Worm (Caenorhabditis elegans) whole organism, L4 larva: Measurements from ENCODE around the gene rdl-1.

Experiments
- D1046.2 ChIP-seq: fragments of 200-800 bp; sonication (Bioruptor generic); IDR thresholded peaks from 2 replicates; pipeline ENCODE4 v1.3.6; 2022; ENCODE audit warnings: missing genetic modification characterization, missing compliant biosample characterization
- F37D6.2 ChIP-seq: sonication (generic microtip); optimal IDR thresholded peaks from 2 replicates; lab custom pipeline; 2016; ENCODE audit warnings: mild to moderate bottlenecking, missing genetic modification characterization, missing compliant biosample characterization
- T20F7.1 ChIP-seq: fragments of 200-800 bp; sonication (Bioruptor generic); optimal IDR thresholded peaks from 2 replicates; lab custom pipeline; 2018; ENCODE audit warnings: mild to moderate bottlenecking, missing genetic modification characterization, missing compliant biosample characterization
- Y75B8A.6 ChIP-seq: fragments of 200-800 bp; sonication (Bioruptor generic); IDR thresholded peaks from 2 replicates; pipeline ENCODE4 v1.3.6; 2022; ENCODE audit warnings: missing genetic modification reagents, missing genetic modification characterization, missing compliant biosample characterization
- aly-2 ChIP-seq: sonication (generic microtip); optimal IDR thresholded peaks from 2 replicates; lab custom pipeline; 2018; ENCODE audit warnings: missing biosample characterization, missing genetic modification characterization
- arid-1 ChIP-seq: fragments of 200-800 bp; sonication (Bioruptor generic); conservative IDR thresholded peaks from 2 replicates; pipeline ENCODE4 v1.3.6; 2022; ENCODE audit warnings: missing genetic modification reagents, missing genetic modification characterization, missing compliant biosample characterization
- attf-4 ChIP-seq: sonication (generic microtip); optimal IDR thresholded peaks from 3 replicates; lab custom pipeline; 2017; ENCODE audit warnings: missing biosample characterization, missing genetic modification characterization
- ceh-20 ChIP-seq: fragments of 200-800 bp; sonication (Bioruptor generic); IDR thresholded peaks from 2 replicates; pipeline ENCODE4 v1.3.6; 2022; ENCODE audit warnings: missing genetic modification reagents, missing genetic modification characterization, missing compliant biosample characterization
- ceh-32 ChIP-seq: sonication (generic microtip); optimal IDR thresholded peaks from 2 replicates; lab custom pipeline; 2016; ENCODE audit warnings: mild to moderate bottlenecking, missing genetic modification characterization, missing compliant biosample characterization; ENCODE audit not compliant: poor library complexity
- ceh-44 ChIP-seq: fragments of 200-800 bp; sonication (Bioruptor generic); IDR thresholded peaks from 2 replicates; pipeline ENCODE4 v1.3.6; 2022; ENCODE audit warnings: missing genetic modification reagents, missing genetic modification characterization, missing compliant biosample characterization
- ceh-62 ChIP-seq: sonication (generic microtip); optimal IDR thresholded peaks from 2 replicates; lab custom pipeline; 2017; ENCODE audit warnings: missing biosample characterization, missing genetic modification characterization
- daf-16 ChIP-seq, 3 experiments: sonication (generic microtip); optimal IDR thresholded peaks; 2 replicates each; lab custom pipeline; 2016 to 2017; ENCODE audit warnings: missing genetic modification characterization in 3 of 3, missing genetic modification reagents in 3 of 3, mild to moderate bottlenecking in 2 of 3, missing compliant biosample characterization in 2 of 3, missing biosample characterization in 1 of 3, moderate library complexity in 1 of 3
- daf-19 ChIP-seq: fragments of 200-800 bp; sonication (Bioruptor generic); conservative IDR thresholded peaks from 2 replicates; pipeline ENCODE4 v1.3.6; 2022; ENCODE audit warnings: missing genetic modification characterization, missing compliant biosample characterization
- dmd-6 ChIP-seq: fragments of 200-800 bp; sonication (Bioruptor generic); IDR thresholded peaks from 2 replicates; pipeline ENCODE4 v1.3.6; 2022; ENCODE audit warnings: missing genetic modification reagents, missing genetic modification characterization, missing compliant biosample characterization
- duxl-1 ChIP-seq: sonication (generic microtip); optimal IDR thresholded peaks from 2 replicates; lab custom pipeline; 2016; ENCODE audit warnings: mild to moderate bottlenecking, missing genetic modification characterization, moderate library complexity, missing compliant biosample characterization; ENCODE audit not compliant: poor library complexity
- dve-1 ChIP-seq: sonication (generic microtip); optimal IDR thresholded peaks from 2 replicates; lab custom pipeline; 2017; ENCODE audit warnings: antibody characterized with exemption, mild to moderate bottlenecking, missing genetic modification characterization, missing compliant biosample characterization; ENCODE audit not compliant: insufficient read depth
- egl-27 ChIP-seq: sonication (generic microtip); optimal IDR thresholded peaks from 3 replicates; lab custom pipeline; 2017; ENCODE audit warnings: missing biosample characterization, missing genetic modification reagents, missing genetic modification characterization
- fos-1 ChIP-seq: fragments of 150-350 bp; optimal IDR thresholded peaks from 2 replicates; lab custom pipeline; 2014; ENCODE audit warnings: missing biosample characterization, missing genetic modification characterization
- hlh-11 ChIP-seq: fragments of 200-800 bp; sonication (Bioruptor generic); optimal IDR thresholded peaks from 2 replicates; lab custom pipeline; 2018; ENCODE audit warnings: mild to moderate bottlenecking, missing genetic modification characterization, missing compliant biosample characterization
- hlh-30 ChIP-seq: sonication (generic microtip); optimal IDR thresholded peaks from 2 replicates; lab custom pipeline; 2017; ENCODE audit warnings: antibody characterized with exemption, mild to moderate bottlenecking, missing genetic modification characterization, missing compliant biosample characterization; ENCODE audit not compliant: insufficient read depth
- hmg-1.1 ChIP-seq: fragments of 200-800 bp; sonication (Bioruptor generic); IDR thresholded peaks from 2 replicates; pipeline ENCODE4 v1.3.6; 2022; ENCODE audit warnings: missing genetic modification reagents, missing genetic modification characterization, missing compliant biosample characterization
- jun-1 ChIP-seq: fragments of 150-350 bp; optimal IDR thresholded peaks from 2 replicates; lab custom pipeline; 2014; ENCODE audit warnings: missing biosample characterization, missing genetic modification reagents, missing genetic modification characterization
- lim-7 ChIP-seq: fragments of 200-800 bp; sonication (Bioruptor generic); IDR thresholded peaks from 2 replicates; pipeline ENCODE4 v1.3.6; 2022; ENCODE audit warnings: missing genetic modification characterization, missing compliant biosample characterization
- lin-13 ChIP-seq: fragments of 150-350 bp; optimal IDR thresholded peaks from 2 replicates; lab custom pipeline; 2014; ENCODE audit warnings: missing biosample characterization, missing genetic modification reagents, missing genetic modification characterization
- lin-15B ChIP-seq: fragments of 150-350 bp; sonication (generic microtip); optimal IDR thresholded peaks from 3 replicates; lab custom pipeline; 2014; ENCODE audit warnings: missing biosample characterization, missing genetic modification characterization
- lin-29 ChIP-seq: fragments of 200-800 bp; sonication (Bioruptor generic); IDR thresholded peaks from 2 replicates; pipeline ENCODE4 v1.3.6; 2022; ENCODE audit warnings: missing genetic modification reagents, missing genetic modification characterization, missing compliant biosample characterization
- lin-39 ChIP-seq: fragments of 150-350 bp; optimal IDR thresholded peaks from 2 replicates; lab custom pipeline; 2014; ENCODE audit warnings: missing biosample characterization, missing genetic modification reagents, missing genetic modification characterization
- lsy-2 ChIP-seq, 2 experiments: fragments of 150-350 bp in 1 of 2; sonication (generic microtip) in 1 of 2; optimal IDR thresholded peaks; 2 replicates each; lab custom pipeline; 2014 to 2017; ENCODE audit warnings: missing biosample characterization in 2 of 2, missing genetic modification characterization in 2 of 2
- madf-5 ChIP-seq, 2 experiments: fragments of 200-800 bp; sonication (Bioruptor generic); IDR thresholded peaks; 2 replicates each; pipeline ENCODE4 v1.3.6; 2022; ENCODE audit warnings: missing compliant biosample characterization in 2 of 2, missing genetic modification characterization in 2 of 2
- madf-9 ChIP-seq: fragments of 200-800 bp; sonication (Bioruptor generic); conservative IDR thresholded peaks from 2 replicates; pipeline ENCODE4 v1.3.6; 2022; ENCODE audit warnings: missing genetic modification reagents, missing genetic modification characterization, missing compliant biosample characterization
- mdl-1 ChIP-seq, 2 experiments: fragments of 150-350 bp in 1 of 2; sonication (generic microtip) in 1 of 2; optimal IDR thresholded peaks; 2 replicates each; lab custom pipeline; 2014 to 2017; ENCODE audit warnings: missing biosample characterization in 2 of 2, missing genetic modification characterization in 2 of 2
- mdt-29 ChIP-seq: fragments of 200-800 bp; sonication (Bioruptor generic); IDR thresholded peaks from 2 replicates; pipeline ENCODE4 v1.3.6; 2022; ENCODE audit warnings: missing genetic modification reagents, missing genetic modification characterization, missing compliant biosample characterization
- mes-2 ChIP-seq: sonication (generic microtip); optimal IDR thresholded peaks from 2 replicates; lab custom pipeline; 2016; ENCODE audit warnings: missing genotype, mild to moderate bottlenecking, missing genetic modification characterization, missing compliant biosample characterization; ENCODE audit not compliant: poor library complexity, severe bottlenecking
- mxl-2 ChIP-seq: fragments of 200-800 bp; sonication (Bioruptor generic); conservative IDR thresholded peaks from 2 replicates; pipeline ENCODE4 v1.3.6; 2022; ENCODE audit warnings: missing genetic modification reagents, missing genetic modification characterization, missing compliant biosample characterization
- nhr-102 ChIP-seq: sonication (generic microtip); optimal IDR thresholded peaks from 2 replicates; lab custom pipeline; 2016; ENCODE audit warnings: mild to moderate bottlenecking, missing genetic modification characterization, moderate library complexity, missing compliant biosample characterization
- nhr-237 ChIP-seq: sonication (generic microtip); optimal IDR thresholded peaks from 2 replicates; lab custom pipeline; 2017; ENCODE audit warnings: missing biosample characterization, missing genetic modification characterization
- nhr-25 ChIP-seq: sonication (generic microtip); optimal IDR thresholded peaks from 2 replicates; lab custom pipeline; 2017; ENCODE audit warnings: missing genetic modification characterization, mild to moderate bottlenecking, missing compliant biosample characterization, antibody characterized with exemption, moderate library complexity, borderline replicate concordance; ENCODE audit not compliant: insufficient read depth
- nhr-28 ChIP-seq: fragments of 150-350 bp; optimal IDR thresholded peaks from 2 replicates; lab custom pipeline; 2014; ENCODE audit warnings: missing biosample characterization, missing genetic modification characterization
- nhr-48 ChIP-seq: sonication (generic microtip); optimal IDR thresholded peaks from 2 replicates; lab custom pipeline; 2016; ENCODE audit warnings: mild to moderate bottlenecking, missing genetic modification characterization, missing compliant biosample characterization
- pha-4 ChIP-seq, 2 experiments: fragments of 150-350 bp in 1 of 2; fragments of 200-800 bp in 1 of 2; sonication (Bioruptor generic) in 1 of 2; IDR thresholded peaks in 1 of 2; optimal IDR thresholded peaks in 1 of 2; 2 replicates each; pipeline versions ENCODE4 v1.3.6 to Lab custom; 2014 to 2022; ENCODE audit warnings: missing genetic modification characterization in 2 of 2, missing genetic modification reagents in 2 of 2, missing biosample characterization in 1 of 2, missing compliant biosample characterization in 1 of 2
- rbr-2 ChIP-seq: sonication (generic microtip); optimal IDR thresholded peaks from 2 replicates; lab custom pipeline; 2016; ENCODE audit warnings: missing genotype, missing genetic modification characterization, missing compliant biosample characterization
- skn-1 ChIP-seq: fragments of 150-350 bp; optimal IDR thresholded peaks from 2 replicates; lab custom pipeline; 2014; ENCODE audit warnings: missing biosample characterization, missing genetic modification characterization
- snpc-1.2 ChIP-seq: fragments of 200-800 bp; sonication (Bioruptor generic); IDR thresholded peaks from 2 replicates; pipeline ENCODE4 v1.3.6; 2022; ENCODE audit warnings: missing genetic modification reagents, missing genetic modification characterization, missing compliant biosample characterization
- zfp-3 ChIP-seq: fragments of 200-800 bp; sonication (Bioruptor generic); conservative IDR thresholded peaks from 2 replicates; pipeline ENCODE4 v1.3.6; 2022; ENCODE audit warnings: missing genetic modification reagents, missing genetic modification characterization, missing compliant biosample characterization
- zip-11 ChIP-seq: fragments of 200-800 bp; sonication (Bioruptor generic); IDR thresholded peaks from 2 replicates; pipeline ENCODE4 v1.3.6; 2022; ENCODE audit warnings: missing genetic modification characterization, missing compliant biosample characterization
- zip-2 ChIP-seq: fragments of 150-350 bp; optimal IDR thresholded peaks from 2 replicates; lab custom pipeline; 2014; ENCODE audit warnings: missing biosample characterization, missing genetic modification characterization
- ztf-11 ChIP-seq: fragments of 150-350 bp; optimal IDR thresholded peaks from 2 replicates; lab custom pipeline; 2014; ENCODE audit warnings: missing biosample characterization, missing genetic modification characterization
- ztf-7 ChIP-seq: fragments of 150-350 bp; optimal IDR thresholded peaks from 2 replicates; lab custom pipeline; 2014; ENCODE audit warnings: missing biosample characterization, missing genetic modification characterization

The rdl-1 gene

ce11 chrIV:7789521-7789949 lies 19.5 kb upstream of the rdl-1 start, which contains the start of gene imp-3 (continued):
- TF ChIP-seq skn-1 (no peak), mdl-1 (tag; optimal IDR thresholded peaks at IDR 0.05; lab: Kevin White, UChicago) (peak; percentile 41 to 88), lin-39 (no peak), aly-2 (no peak), zfp-3 (GFP tag; lab: Robert Waterston, UW) (peak; percentile 53), nhr-102 (tag; lab: Kevin White, UChicago) (peak; percentile 35), mxl-2 (peak; percentile 46; the same call in 1 of the 2 replicates), nhr-25 (tag; lab: Kevin White, UChicago) (no peak), mdt-29 (GFP tag; lab: Robert Waterston, UW) (no peak), lsy-2 (tag; optimal IDR thresholded peaks at IDR 0.05; lab: Kevin White, UChicago) (peak; percentile 30 to 83), ceh-62 (tag; lab: Kevin White, UChicago) (no peak), lim-7 (GFP tag; lab: Robert Waterston, UW) (no peak; the same call in 1 of the 2 replicates), egl-27 (tag; lab: Kevin White, UChicago) (no peak), lin-29 (0 out of 2 replicates have a peak, but pooled peaks have one; percentile 23), F37D6.2 (tag; lab: Kevin White, UChicago) (no peak), fos-1 (tag; lab: Kevin White, UChicago) (no peak), daf-16 (GFP tag; optimal IDR thresholded peaks at IDR 0.05; lab: Kevin White, UChicago) (peak; percentile 28 to 60), daf-16 (tag; optimal IDR thresholded peaks at IDR 0.05; lab: Kevin White, UChicago) (peak; percentile 88), mes-2 (tag; lab: Kevin White, UChicago) (peak; percentile 52), ceh-44 (GFP tag; lab: Robert Waterston, UW) (no peak), dmd-6 (peak; percentile 52), lin-13 (GFP tag; lab: Kevin White, UChicago) (peak; percentile 2), hmg-1.1 (peak; percentile 63; the same call in 1 of the 2 replicates), T20F7.1 (GFP tag; lab: Kevin White, UChicago) (peak; percentile 69), ceh-20 (GFP tag; lab: Robert Waterston, UW) (peak; percentile 50; the same call in 1 of the 2 replicates), madf-5 (GFP tag; IDR thresholded peaks at IDR 0.05; lab: Robert Waterston, UW) (peak in 1 of 2 experiments; percentile 76; a peak in 2 of 4 replicates), dve-1 (tag; lab: Kevin White, UChicago) (peak; percentile 62), ceh-32 (no peak), daf-19 (GFP tag; lab: Robert Waterston, UW) (no peak), nhr-28 (peak; percentile 22), madf-9 (GFP tag; lab: Robert Waterston, UW) (no peak), ztf-11 (tag; lab: Kevin White, UChicago) (no peak), zip-2 (tag; lab: Kevin White, UChicago) (no peak), hlh-11 (tag; lab: Kevin White, UChicago) (peak; percentile 67), snpc-1.2 (GFP tag; lab: Robert Waterston, UW) (peak; percentile 30; the same call in 1 of the 2 replicates), ztf-7 (tag; lab: Kevin White, UChicago) (no peak), nhr-48 (tag; lab: Kevin White, UChicago) (no peak), nhr-237 (no peak), arid-1 (GFP tag; lab: Robert Waterston, UW) (peak; percentile 65; the same call in 1 of the 2 replicates), lin-15B (tag; lab: Kevin White, UChicago) (no peak), pha-4 (GFP tag; IDR thresholded peaks at IDR 0.05; lab: Robert Waterston, UW) (peak; percentile 71; the same call in 1 of the 2 replicates), pha-4 (tag; optimal IDR thresholded peaks at IDR 0.05; lab: Kevin White, UChicago) (peak; percentile 49), jun-1 (tag; lab: Kevin White, UChicago) (no peak), attf-4 (tag; lab: Kevin White, UChicago) (no peak), rbr-2 (tag; lab: Kevin White, UChicago) (peak; percentile 64), duxl-1 (tag; lab: Kevin White, UChicago) (no peak), Y75B8A.6 (GFP tag; lab: Robert Waterston, UW) (no peak), zip-11 (no peak), hlh-30 (tag; lab: Kevin White, UChicago) (peak; percentile 81), D1046.2 (peak; percentile 69; the same call in 1 of the 2 replicates)
